Fruit fly (Drosophila melanogaster) whole organism, embryonic: ENCODE data around the gene CG3815.
A peak's percentile ranks its signal among the peaks of the same experiment; 100 is the strongest.

Source experiments
- CG11723 ChIP-seq: fragments of 200-800 bp; sonication (Bioruptor generic); optimal IDR thresholded peaks from 2 replicates; lab custom pipeline; 2017; ENCODE audit warnings: missing biosample characterization, mild to moderate bottlenecking, missing genetic modification characterization
- CG12071 ChIP-seq: fragments of 200-800 bp; sonication (Bioruptor generic); optimal IDR thresholded peaks from 3 replicates; lab custom pipeline; 2018; ENCODE audit warnings: missing biosample characterization, mild to moderate bottlenecking, missing genetic modification characterization
- CG12155 ChIP-seq: fragments of 200-800 bp; sonication (Bioruptor generic); optimal IDR thresholded peaks from 3 replicates; lab custom pipeline; 2016; ENCODE audit warnings: missing biosample characterization, missing genetic modification characterization
- CG14014 ChIP-seq: fragments of 200-800 bp; sonication (Bioruptor generic); IDR thresholded peaks from 2 replicates; pipeline ENCODE4 v1.3.6; 2022; ENCODE audit warnings: missing biosample characterization, missing genetic modification characterization
- CG14965 ChIP-seq: fragments of 200-800 bp; sonication (Bioruptor generic); optimal IDR thresholded peaks from 2 replicates; lab custom pipeline; 2016; ENCODE audit warnings: missing biosample characterization, missing genetic modification characterization, borderline replicate concordance
- CG1603 ChIP-seq: fragments of 200-800 bp; sonication (Bioruptor generic); optimal IDR thresholded peaks from 2 replicates; lab custom pipeline; 2019; ENCODE audit warnings: missing biosample characterization, mild to moderate bottlenecking, missing genetic modification characterization, moderate library complexity
- CG1647 ChIP-seq: fragments of 200-800 bp; sonication (Bioruptor generic); optimal IDR thresholded peaks from 3 replicates; lab custom pipeline; 2016; ENCODE audit warnings: missing biosample characterization, missing genetic modification characterization
- CG17361 ChIP-seq: fragments of 200-800 bp; sonication (Bioruptor generic); IDR thresholded peaks from 3 replicates; pipeline ENCODE4 v1.3.6; 2022; ENCODE audit warnings: missing biosample characterization, missing genetic modification characterization
- CG1792 ChIP-seq: fragments of 200-800 bp; sonication (Bioruptor generic); optimal IDR thresholded peaks from 2 replicates; lab custom pipeline; 2016; ENCODE audit warnings: missing biosample characterization, missing genetic modification characterization
- CG18619 ChIP-seq: fragments of 200-800 bp; sonication (Bioruptor generic); optimal IDR thresholded peaks from 3 replicates; lab custom pipeline; 2017; ENCODE audit warnings: missing biosample characterization, mild to moderate bottlenecking, missing genetic modification characterization
- CG30020 ChIP-seq: fragments of 200-800 bp; optimal IDR thresholded peaks from 2 replicates; lab custom pipeline; 2019; ENCODE audit warnings: missing biosample characterization, mild to moderate bottlenecking, missing genetic modification characterization, moderate library complexity
- CG3065 ChIP-seq: fragments of 200-800 bp; sonication (Bioruptor generic); optimal IDR thresholded peaks from 2 replicates; lab custom pipeline; 2016; ENCODE audit warnings: missing biosample characterization, missing genetic modification characterization
- CG32772 ChIP-seq: fragments of 200-800 bp; sonication (Bioruptor generic); IDR thresholded peaks from 2 replicates; pipeline ENCODE4 v1.3.6; 2022; ENCODE audit warnings: missing biosample characterization, missing genetic modification characterization
- CG3995 ChIP-seq: fragments of 200-800 bp; sonication (Bioruptor generic); optimal IDR thresholded peaks from 3 replicates; lab custom pipeline; 2016; ENCODE audit warnings: missing biosample characterization, missing genetic modification characterization
- CG6654 ChIP-seq: fragments of 200-800 bp; sonication (Bioruptor generic); optimal IDR thresholded peaks from 2 replicates; lab custom pipeline; 2017; ENCODE audit warnings: missing biosample characterization, mild to moderate bottlenecking, missing genetic modification characterization
- CG7928 ChIP-seq: fragments of 200-800 bp; sonication (Bioruptor generic); optimal IDR thresholded peaks from 2 replicates; lab custom pipeline; 2017; ENCODE audit warnings: missing biosample characterization, mild to moderate bottlenecking, missing genetic modification characterization
- CG7963 ChIP-seq: fragments of 200-800 bp; sonication (Bioruptor generic); IDR thresholded peaks from 3 replicates; pipeline ENCODE4 v1.3.6; 2022; ENCODE audit warnings: missing biosample characterization, missing genetic modification characterization; ENCODE audit not compliant: partially characterized antibody
- CG7987 ChIP-seq: fragments of 200-800 bp; sonication (Bioruptor generic); optimal IDR thresholded peaks from 2 replicates; lab custom pipeline; 2018; ENCODE audit warnings: missing biosample characterization, mild to moderate bottlenecking, missing genetic modification characterization, moderate library complexity
- CG9932 ChIP-seq: fragments of 200-800 bp; sonication (Bioruptor generic); IDR thresholded peaks from 2 replicates; pipeline ENCODE4 v1.3.6; 2022; ENCODE audit warnings: missing biosample characterization, missing genetic modification characterization
- CoRest ChIP-seq: fragments of 200-800 bp; sonication (Bioruptor generic); optimal IDR thresholded peaks from 3 replicates; lab custom pipeline; 2018; ENCODE audit warnings: missing biosample characterization, mild to moderate bottlenecking, missing genetic modification characterization, moderate library complexity
- D19B ChIP-seq: fragments of 200-800 bp; sonication (Bioruptor generic); optimal IDR thresholded peaks from 2 replicates; lab custom pipeline; 2017; ENCODE audit warnings: missing biosample characterization, mild to moderate bottlenecking, missing genetic modification characterization
- Dfd ChIP-seq, 2 experiments: fragments of >200 bp; optimal IDR thresholded peaks; 2 replicates each; lab custom pipeline; 2017; ENCODE audit warnings: missing biosample characterization in 2 of 2, missing genetic modification characterization in 2 of 2
- Fer2 ChIP-seq: fragments of 200-800 bp; sonication (Bioruptor generic); optimal IDR thresholded peaks from 2 replicates; lab custom pipeline; 2018; ENCODE audit warnings: missing biosample characterization, mild to moderate bottlenecking, missing genetic modification characterization, moderate library complexity
- GATAe ChIP-seq: fragments of 200-800 bp; sonication (Bioruptor generic); conservative IDR thresholded peaks from 2 replicates; pipeline ENCODE4 v1.3.6; 2022; ENCODE audit warnings: missing biosample characterization, missing genetic modification characterization
- Hand ChIP-seq: fragments of 200-800 bp; sonication (Bioruptor generic); optimal IDR thresholded peaks from 2 replicates; lab custom pipeline; 2017; ENCODE audit warnings: mild to moderate bottlenecking, missing biosample characterization, missing genetic modification reagents, missing genetic modification characterization
- NFAT ChIP-seq: fragments of 200-800 bp; sonication (Bioruptor generic); IDR thresholded peaks from 2 replicates; pipeline ENCODE4 v1.3.6; 2022; ENCODE audit warnings: missing biosample characterization, missing genetic modification characterization
- TFAM ChIP-seq: fragments of 200-800 bp; sonication (Bioruptor generic); optimal IDR thresholded peaks from 2 replicates; lab custom pipeline; 2017; ENCODE audit warnings: missing biosample characterization, missing genetic modification characterization, inconsistent platforms
- ash1 ChIP-seq: fragments of 200-800 bp; sonication (Bioruptor generic); optimal IDR thresholded peaks from 2 replicates; lab custom pipeline; 2018; ENCODE audit warnings: missing biosample characterization, mild to moderate bottlenecking, missing genetic modification characterization
- bcd ChIP-seq: fragments of 200-800 bp; sonication (Bioruptor generic); optimal IDR thresholded peaks from 2 replicates; lab custom pipeline; 2017; ENCODE audit warnings: missing biosample characterization, mild to moderate bottlenecking, missing genetic modification characterization
- dimm ChIP-seq: fragments of 200-800 bp; sonication (Bioruptor generic); IDR thresholded peaks from 2 replicates; pipeline ENCODE4 v1.3.6; 2022; ENCODE audit warnings: missing biosample characterization, missing genetic modification characterization
- dysf ChIP-seq: fragments of 200-800 bp; sonication (Bioruptor generic); IDR thresholded peaks from 3 replicates; pipeline ENCODE4 v1.3.6; 2022; ENCODE audit warnings: missing biosample characterization, missing genetic modification characterization
- fd96Cb ChIP-seq: fragments of 200-800 bp; sonication (Bioruptor generic); optimal IDR thresholded peaks from 2 replicates; lab custom pipeline; 2018; ENCODE audit warnings: missing biosample characterization, mild to moderate bottlenecking, missing genetic modification characterization, moderate library complexity
- gce ChIP-seq: fragments of 200-800 bp; sonication (Bioruptor generic); IDR thresholded peaks from 3 replicates; pipeline ENCODE4 v1.3.6; 2022; ENCODE audit warnings: missing biosample characterization, missing genetic modification characterization
- grn ChIP-seq: fragments of 200-800 bp; sonication (Bioruptor generic); optimal IDR thresholded peaks from 3 replicates; lab custom pipeline; 2017; ENCODE audit warnings: missing biosample characterization, missing genetic modification characterization
- gsb ChIP-seq: fragments of 200-800 bp; sonication (Bioruptor generic); IDR thresholded peaks from 2 replicates; pipeline ENCODE4 v1.3.6; 2022; ENCODE audit warnings: missing biosample characterization, missing genetic modification characterization
- insv ChIP-seq, 2 experiments: fragments of 200-800 bp; sonication (Bioruptor generic); optimal IDR thresholded peaks; 3 replicates each; lab custom pipeline; 2016 to 2018; ENCODE audit warnings: missing biosample characterization in 2 of 2, missing genetic modification characterization in 2 of 2
- lov ChIP-seq, 2 experiments: fragments of 200-800 bp in 1 of 2; fragments of >200 bp in 1 of 2; sonication (Bioruptor generic) in 1 of 2; IDR thresholded peaks in 1 of 2; optimal IDR thresholded peaks in 1 of 2; 2 replicates in 1 of 2; 3 replicates in 1 of 2; pipeline versions ENCODE4 v1.3.6 to Lab custom; 2017 to 2022; ENCODE audit warnings: missing biosample characterization in 1 of 2, missing genetic modification characterization in 1 of 2
- p53 ChIP-seq: fragments of 200-800 bp; sonication (Bioruptor generic); optimal IDR thresholded peaks from 2 replicates; lab custom pipeline; 2016; ENCODE audit warnings: missing biosample characterization, missing genetic modification characterization
- pan ChIP-seq, 4 experiments: fragments of >200 bp in 3 of 4; fragments of 200-800 bp in 1 of 4; sonication (Bioruptor generic) in 1 of 4; optimal IDR thresholded peaks in 3 of 4; IDR thresholded peaks in 1 of 4; 2 replicates each; pipeline versions ENCODE4 v1.3.6 to Lab custom; 2017 to 2022; ENCODE audit warnings: missing biosample characterization in 2 of 4, missing genetic modification characterization in 2 of 4, mixed read lengths in 1 of 4
- pnt ChIP-seq: fragments of 200-800 bp; sonication (Bioruptor generic); optimal IDR thresholded peaks from 3 replicates; lab custom pipeline; 2016; ENCODE audit warnings: missing biosample characterization, missing genetic modification characterization
- psq ChIP-seq: fragments of 200-800 bp; sonication (Bioruptor generic); optimal IDR thresholded peaks from 2 replicates; lab custom pipeline; 2017; ENCODE audit warnings: missing biosample characterization, missing genetic modification characterization
- ro ChIP-seq: fragments of 200-800 bp; sonication (Bioruptor generic); IDR thresholded peaks from 2 replicates; pipeline ENCODE4 v1.3.6; 2022; ENCODE audit warnings: missing biosample characterization, missing genetic modification characterization
- sens ChIP-seq: fragments of 200-800 bp; sonication (Bioruptor generic); peaks from one replicate; lab custom pipeline; 2016; ENCODE audit warnings: missing biosample characterization, missing genetic modification characterization
- shn ChIP-seq: fragments of 200-800 bp; sonication (Bioruptor generic); optimal IDR thresholded peaks from 3 replicates; lab custom pipeline; 2016; ENCODE audit warnings: missing biosample characterization, missing genetic modification characterization
- tap ChIP-seq: fragments of 200-800 bp; optimal IDR thresholded peaks from 3 replicates; lab custom pipeline; 2019; ENCODE audit warnings: missing biosample characterization, mild to moderate bottlenecking, missing genetic modification characterization, moderate library complexity
- tio ChIP-seq: fragments of 200-800 bp; sonication (Bioruptor generic); optimal IDR thresholded peaks from 2 replicates; lab custom pipeline; 2017; ENCODE audit warnings: missing biosample characterization, missing genetic modification characterization, inconsistent platforms
- unpg ChIP-seq: fragments of 200-800 bp; sonication (Bioruptor generic); optimal IDR thresholded peaks from 3 replicates; lab custom pipeline; 2018; ENCODE audit warnings: missing biosample characterization, mild to moderate bottlenecking, missing genetic modification characterization, moderate library complexity
- zf30C ChIP-seq: fragments of 200-800 bp; sonication (Bioruptor generic); optimal IDR thresholded peaks from 3 replicates; lab custom pipeline; 2018; ENCODE audit warnings: missing biosample characterization, mild to moderate bottlenecking, missing genetic modification characterization

The CG3815 gene

dm6 chrX:6338738-6339614, 43.8 kb downstream of the CG3815 start (continued):
- TF ChIP-seq pan (optimal IDR thresholded peaks at IDR 0.05; lab: Kevin White, UChicago) (no peak), pan (GFP tag; optimal IDR thresholded peaks at IDR 0.05 in 1 of 2, IDR thresholded peaks at IDR 0.05 in 1 of 2) (peak in 1 of 2 experiments; percentile 31), tio (GFP tag; lab: Kevin White, UChicago) (peak; percentile 11), CG3065 (GFP tag; lab: Kevin White, UChicago) (no peak), zf30C (no peak), fd96Cb (tag; lab: Kevin White, UChicago) (no peak), TFAM (GFP tag; lab: Kevin White, UChicago) (no peak), insv (GFP tag; optimal IDR thresholded peaks at IDR 0.05; lab: Kevin White, UChicago) (no peak), CG14014 (0 out of 2 replicates have a peak, but pooled peaks have one; percentile 38), CG3995 (GFP tag; lab: Kevin White, UChicago) (no peak), CG17361 (peak; percentile 41; the same call in 1 of the 3 replicates), CG11723 (GFP tag; lab: Kevin White, UChicago) (no peak), CG6654 (GFP tag; lab: Kevin White, UChicago) (no peak), bcd (GFP tag; lab: Kevin White, UChicago) (no peak), ash1 (GFP tag; lab: Kevin White, UChicago) (no peak), Fer2 (no peak), D19B (GFP tag; lab: Kevin White, UChicago) (no peak), CG1647 (GFP tag; lab: Kevin White, UChicago) (no peak), CG12071 (GFP tag; lab: Kevin White, UChicago) (no peak), dysf (GFP tag; lab: Robert Waterston, UW) (0 out of 3 replicates have a peak, but pooled peaks have one; percentile 46), GATAe (GFP tag; lab: Robert Waterston, UW) (no peak), gsb (GFP tag; lab: Robert Waterston, UW) (no peak), CG9932 (peak; percentile 44), NFAT (0 out of 2 replicates have a peak, but pooled peaks have one; percentile 4), CG7928 (GFP tag; lab: Kevin White, UChicago) (no peak), shn (GFP tag; lab: Kevin White, UChicago) (no peak), gce (GFP tag; lab: Robert Waterston, UW) (no peak), grn (GFP tag; lab: Kevin White, UChicago) (no peak), CG12155 (GFP tag; lab: Kevin White, UChicago) (peak; percentile 8), unpg (peak; percentile 0), Dfd (GFP tag; optimal IDR thresholded peaks at IDR 0.05; lab: Kevin White, UChicago) (no peak), CG30020 (no peak), CG7987 (no peak), lov (optimal IDR thresholded peaks at IDR 0.05; lab: Kevin White, UChicago) (no peak), lov (GFP tag; IDR thresholded peaks at IDR 0.05; lab: Robert Waterston, UW) (no peak), dimm (GFP tag; lab: Robert Waterston, UW) (no peak), CG32772 (GFP tag; lab: Robert Waterston, UW) (no peak), CG18619 (GFP tag; lab: Kevin White, UChicago) (peak; percentile 42), sens (peak; percentile 66), Hand (peak; percentile 27), psq (GFP tag; lab: Kevin White, UChicago) (no peak), CG7963 (GFP tag; lab: Robert Waterston, UW) (no peak), CoRest (tag; lab: Kevin White, UChicago) (no peak), CG1603 (tag; lab: Kevin White, UChicago) (peak; percentile 31), pnt (no peak), ro (GFP tag; lab: Robert Waterston, UW) (no peak), p53 (GFP tag; lab: Kevin White, UChicago) (no peak), CG14965 (GFP tag; lab: Kevin White, UChicago) (no peak), tap (no peak), CG1792 (GFP tag; lab: Kevin White, UChicago) (no peak)
